Fruit fly (Drosophila melanogaster) whole organism, embryonic: ENCODE results near the gene CG8526.

ENCODE experiments used
- Atf6 ChIP-seq: fragments of 200-800 bp; sonication (Bioruptor generic); IDR thresholded peaks from 2 replicates; pipeline ENCODE4 v1.3.6; 2022; ENCODE audit warnings: missing biosample characterization, missing genetic modification characterization
- CG12071 ChIP-seq: fragments of 200-800 bp; sonication (Bioruptor generic); optimal IDR thresholded peaks from 3 replicates; lab custom pipeline; 2018; ENCODE audit warnings: missing biosample characterization, mild to moderate bottlenecking, missing genetic modification characterization
- CG13424 ChIP-seq: fragments of 200-800 bp; sonication (Bioruptor generic); optimal IDR thresholded peaks from 2 replicates; lab custom pipeline; 2019; ENCODE audit warnings: missing biosample characterization, mild to moderate bottlenecking, missing genetic modification characterization, moderate library complexity
- CG14441 ChIP-seq: fragments of 200-800 bp; sonication (Bioruptor generic); IDR thresholded peaks from 2 replicates; pipeline ENCODE4 v1.3.6; 2022; ENCODE audit warnings: missing biosample characterization, missing genetic modification characterization
- CG14667 ChIP-seq: fragments of 200-800 bp; sonication (Bioruptor generic); IDR thresholded peaks from 2 replicates; pipeline ENCODE4 v1.3.6; 2022; ENCODE audit warnings: missing biosample characterization, missing genetic modification characterization
- CG15601 ChIP-seq: fragments of 200-800 bp; sonication (Bioruptor generic); optimal IDR thresholded peaks from 3 replicates; lab custom pipeline; 2019; ENCODE audit warnings: missing biosample characterization, mild to moderate bottlenecking, missing genetic modification characterization, moderate library complexity
- CG1603 ChIP-seq: fragments of 200-800 bp; sonication (Bioruptor generic); optimal IDR thresholded peaks from 2 replicates; lab custom pipeline; 2019; ENCODE audit warnings: missing biosample characterization, mild to moderate bottlenecking, missing genetic modification characterization, moderate library complexity
- CG18764 ChIP-seq: fragments of 200-800 bp; sonication (Bioruptor generic); optimal IDR thresholded peaks from 3 replicates; lab custom pipeline; 2016; ENCODE audit warnings: missing biosample characterization, missing genetic modification characterization
- CG2678 ChIP-seq: fragments of 200-800 bp; sonication (Bioruptor generic); optimal IDR thresholded peaks from 3 replicates; lab custom pipeline; 2019; ENCODE audit warnings: missing biosample characterization, mild to moderate bottlenecking, missing genetic modification characterization, moderate library complexity
- CG31441 ChIP-seq: fragments of 200-800 bp; sonication (Bioruptor generic); IDR thresholded peaks from 2 replicates; pipeline ENCODE4 v1.3.6; 2022; ENCODE audit warnings: missing biosample characterization, missing genetic modification characterization
- CG4404 ChIP-seq: fragments of 200-800 bp; sonication (Bioruptor generic); IDR thresholded peaks from 2 replicates; pipeline ENCODE4 v1.3.6; 2022; ENCODE audit warnings: missing biosample characterization, missing genetic modification characterization
- CG6683 ChIP-seq: fragments of 200-800 bp; sonication (Bioruptor generic); optimal IDR thresholded peaks from 2 replicates; lab custom pipeline; 2017; ENCODE audit warnings: missing biosample characterization, mild to moderate bottlenecking, missing genetic modification characterization, missing genetic modification reagents
- CG7271 ChIP-seq: fragments of 200-800 bp; sonication (Bioruptor generic); optimal IDR thresholded peaks from 2 replicates; lab custom pipeline; 2018; ENCODE audit warnings: missing biosample characterization, mild to moderate bottlenecking, missing genetic modification characterization, moderate library complexity
- CG8089 ChIP-seq: fragments of 200-800 bp; sonication (Bioruptor generic); optimal IDR thresholded peaks from 3 replicates; lab custom pipeline; 2016; ENCODE audit warnings: missing biosample characterization, missing genetic modification characterization
- CoRest ChIP-seq: fragments of 200-800 bp; sonication (Bioruptor generic); optimal IDR thresholded peaks from 3 replicates; lab custom pipeline; 2018; ENCODE audit warnings: missing biosample characterization, mild to moderate bottlenecking, missing genetic modification characterization, moderate library complexity
- D19B ChIP-seq: fragments of 200-800 bp; sonication (Bioruptor generic); optimal IDR thresholded peaks from 2 replicates; lab custom pipeline; 2017; ENCODE audit warnings: missing biosample characterization, mild to moderate bottlenecking, missing genetic modification characterization
- Dfd ChIP-seq, 2 experiments: fragments of >200 bp; optimal IDR thresholded peaks; 2 replicates each; lab custom pipeline; 2017; ENCODE audit warnings: missing biosample characterization in 2 of 2, missing genetic modification characterization in 2 of 2
- Drgx ChIP-seq: fragments of 200-800 bp; sonication (Bioruptor generic); IDR thresholded peaks from 2 replicates; pipeline ENCODE4 v1.3.6; 2022; ENCODE audit warnings: missing biosample characterization, missing genetic modification characterization
- Eip74EF ChIP-seq, 2 experiments: fragments of 200-800 bp in 1 of 2; fragments of >200 bp in 1 of 2; sonication (Bioruptor generic) in 1 of 2; optimal IDR thresholded peaks; 2 replicates each; lab custom pipeline; 2017 to 2019; ENCODE audit warnings: missing biosample characterization in 2 of 2, missing genetic modification characterization in 2 of 2, mild to moderate bottlenecking in 1 of 2, moderate library complexity in 1 of 2
- Ets65A ChIP-seq: fragments of 200-800 bp; sonication (Bioruptor generic); peaks from one replicate; lab custom pipeline; 2016; ENCODE audit warnings: missing biosample characterization, missing genetic modification characterization
- Fer1 ChIP-seq: fragments of 200-800 bp; sonication (Bioruptor generic); optimal IDR thresholded peaks from 2 replicates; lab custom pipeline; 2017; ENCODE audit warnings: missing biosample characterization, mild to moderate bottlenecking, missing genetic modification characterization
- HLH3B ChIP-seq: fragments of 200-800 bp; sonication (Bioruptor generic); IDR thresholded peaks from 2 replicates; pipeline ENCODE4 v1.3.6; 2022; ENCODE audit warnings: missing biosample characterization, missing genetic modification characterization
- MESR4 ChIP-seq: fragments of 200-800 bp; sonication (Bioruptor generic); optimal IDR thresholded peaks from 2 replicates; lab custom pipeline; 2018; ENCODE audit warnings: missing biosample characterization, mild to moderate bottlenecking, missing genetic modification characterization, moderate library complexity
- Mrtf ChIP-seq: fragments of 200-800 bp; sonication (Bioruptor generic); IDR thresholded peaks from 3 replicates; pipeline ENCODE4 v1.3.6; 2022; ENCODE audit warnings: missing biosample characterization, missing genetic modification characterization
- Neu2 ChIP-seq: fragments of 200-800 bp; sonication (Bioruptor generic); optimal IDR thresholded peaks from 3 replicates; lab custom pipeline; 2016; ENCODE audit warnings: missing biosample characterization, missing genetic modification characterization, borderline replicate concordance
- Scr ChIP-seq: fragments of 200-800 bp; sonication (Bioruptor generic); IDR thresholded peaks from 2 replicates; pipeline ENCODE4 v1.3.6; 2022; ENCODE audit warnings: missing biosample characterization, missing genetic modification characterization; ENCODE audit not compliant: partially characterized antibody
- amos ChIP-seq: fragments of 200-800 bp; sonication (Bioruptor generic); IDR thresholded peaks from 2 replicates; pipeline ENCODE4 v1.3.6; 2022; ENCODE audit warnings: missing biosample characterization, missing genetic modification characterization; ENCODE audit not compliant: partially characterized antibody
- aop ChIP-seq: fragments of 200-800 bp; sonication (Bioruptor generic); IDR thresholded peaks from 2 replicates; pipeline ENCODE4 v1.3.6; 2022; ENCODE audit warnings: missing biosample characterization, missing genetic modification characterization
- cad ChIP-seq: fragments of >200 bp; optimal IDR thresholded peaks from 2 replicates; lab custom pipeline; 2017; ENCODE audit warnings: missing biosample characterization, missing genetic modification characterization
- cato ChIP-seq: fragments of 200-800 bp; sonication (Bioruptor generic); optimal IDR thresholded peaks from 2 replicates; lab custom pipeline; 2016; ENCODE audit warnings: missing biosample characterization, missing genetic modification characterization, borderline replicate concordance
- chif ChIP-seq, 2 experiments: fragments of 200-800 bp; sonication (Bioruptor generic); optimal IDR thresholded peaks; 3 replicates each; lab custom pipeline; 2016; ENCODE audit warnings: missing biosample characterization in 2 of 2, missing genetic modification characterization in 2 of 2
- crc ChIP-seq: fragments of 200-800 bp; sonication (Bioruptor generic); optimal IDR thresholded peaks from 2 replicates; lab custom pipeline; 2016; ENCODE audit warnings: missing biosample characterization, missing genetic modification characterization
- crol ChIP-seq: fragments of 200-800 bp; sonication (Bioruptor generic); IDR thresholded peaks from 2 replicates; pipeline ENCODE4 v1.3.6; 2022; ENCODE audit warnings: missing biosample characterization, missing genetic modification characterization
- dan ChIP-seq: fragments of 200-800 bp; sonication (Bioruptor generic); IDR thresholded peaks from 2 replicates; pipeline ENCODE4 v1.3.6; 2022; ENCODE audit warnings: missing biosample characterization, missing genetic modification characterization
- dysf ChIP-seq: fragments of 200-800 bp; sonication (Bioruptor generic); IDR thresholded peaks from 3 replicates; pipeline ENCODE4 v1.3.6; 2022; ENCODE audit warnings: missing biosample characterization, missing genetic modification characterization
- ewg ChIP-seq: fragments of 200-800 bp; sonication (Bioruptor generic); optimal IDR thresholded peaks from 3 replicates; lab custom pipeline; 2017; ENCODE audit warnings: mild to moderate bottlenecking, missing biosample characterization, missing genetic modification reagents, missing genetic modification characterization
- grau ChIP-seq: fragments of 200-800 bp; optimal IDR thresholded peaks from 3 replicates; lab custom pipeline; 2019; ENCODE audit warnings: missing biosample characterization, mild to moderate bottlenecking, missing genetic modification characterization, moderate library complexity
- hb ChIP-seq: fragments of 200-800 bp; sonication (Bioruptor generic); IDR thresholded peaks from 3 replicates; pipeline ENCODE4 v1.3.6; 2022; ENCODE audit warnings: missing biosample characterization, missing genetic modification characterization; ENCODE audit not compliant: partially characterized antibody
- knrl ChIP-seq: fragments of 200-800 bp; sonication (Bioruptor generic); IDR thresholded peaks from 3 replicates; pipeline ENCODE4 v1.3.6; 2022; ENCODE audit warnings: missing biosample characterization, missing genetic modification characterization; ENCODE audit not compliant: partially characterized antibody
- luna ChIP-seq: fragments of 200-800 bp; sonication (Bioruptor generic); optimal IDR thresholded peaks from 2 replicates; lab custom pipeline; 2016; ENCODE audit warnings: missing biosample characterization, missing genetic modification characterization
- mam ChIP-seq: fragments of 200-800 bp; sonication (Bioruptor generic); optimal IDR thresholded peaks from 3 replicates; lab custom pipeline; 2016; ENCODE audit warnings: missing biosample characterization, missing genetic modification characterization
- mirr ChIP-seq: fragments of 200-800 bp; sonication (Bioruptor generic); optimal IDR thresholded peaks from 3 replicates; lab custom pipeline; 2018; ENCODE audit warnings: missing biosample characterization, mild to moderate bottlenecking, missing genetic modification characterization
- pho ChIP-seq: fragments of 200-800 bp; sonication (Bioruptor generic); optimal IDR thresholded peaks from 2 replicates; lab custom pipeline; 2016; ENCODE audit warnings: missing biosample characterization, missing genetic modification characterization
- repo ChIP-seq: fragments of 200-800 bp; sonication (Bioruptor generic); optimal IDR thresholded peaks from 2 replicates; lab custom pipeline; 2016; ENCODE audit warnings: missing biosample characterization, missing genetic modification characterization
- run ChIP-seq: fragments of 200-800 bp; sonication (Bioruptor generic); optimal IDR thresholded peaks from 3 replicates; lab custom pipeline; 2018; ENCODE audit warnings: missing biosample characterization, mild to moderate bottlenecking, missing genetic modification characterization
- schlank ChIP-seq: fragments of 200-800 bp; sonication (Bioruptor generic); optimal IDR thresholded peaks from 2 replicates; lab custom pipeline; 2018; ENCODE audit warnings: missing biosample characterization, mild to moderate bottlenecking, missing genetic modification characterization
- slou ChIP-seq: fragments of 200-800 bp; sonication (Bioruptor generic); optimal IDR thresholded peaks from 3 replicates; lab custom pipeline; 2016; ENCODE audit warnings: missing biosample characterization, missing genetic modification characterization
- trem ChIP-seq: fragments of 200-800 bp; optimal IDR thresholded peaks from 3 replicates; lab custom pipeline; 2019; ENCODE audit warnings: missing biosample characterization, mild to moderate bottlenecking, missing genetic modification characterization, moderate library complexity
- twi ChIP-seq: fragments of 200-800 bp; optimal IDR thresholded peaks from 2 replicates; lab custom pipeline; 2019; ENCODE audit warnings: missing biosample characterization, mild to moderate bottlenecking, missing genetic modification characterization, moderate library complexity
- vvl ChIP-seq: fragments of 200-800 bp; sonication (Bioruptor generic); IDR thresholded peaks from 2 replicates; pipeline ENCODE4 v1.3.6; 2022; ENCODE audit warnings: missing biosample characterization, missing genetic modification characterization
- yki ChIP-seq: fragments of >200 bp; optimal IDR thresholded peaks from 3 replicates; lab custom pipeline; 2018

Gene CG8526

DNA sequence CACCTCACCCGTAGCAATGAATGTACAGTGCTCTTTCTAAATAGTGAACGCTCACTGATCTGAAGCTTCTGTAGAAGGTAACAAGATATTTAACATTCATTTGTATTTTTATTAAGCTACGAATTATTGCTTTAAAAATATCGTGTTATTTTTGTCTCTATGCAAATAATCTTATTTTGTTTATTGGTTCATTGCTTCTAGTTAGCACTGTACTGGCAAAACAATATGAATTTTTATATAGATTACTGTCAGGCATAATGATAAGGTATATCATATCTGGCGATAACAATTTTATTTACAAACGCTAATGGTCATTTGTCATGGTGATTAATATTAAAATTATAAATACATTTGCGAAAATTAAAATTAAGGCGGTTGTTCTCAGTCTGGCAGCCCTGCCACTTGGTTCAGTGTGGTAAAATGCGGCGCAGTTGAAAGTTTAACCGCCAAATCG lies 29.5 kb upstream of the CG8526 start, which contains the start of gene CG9471 (continued):
- peak; percentile 85 for TF ChIP-seq Mrtf (GFP tag; lab: Robert Waterston, UW)
- TF ChIP-seq CG8089 (GFP tag; lab: Kevin White, UChicago): peak; percentile 77
- TF ChIP-seq crol: 0 out of 2 replicates have a peak, but pooled peaks have one; percentile 6
- peak; percentile 91 for TF ChIP-seq CoRest
- peak; percentile 65 for TF ChIP-seq Neu2 (GFP tag; lab: Kevin White, UChicago)
- peak; percentile 95 for TF ChIP-seq mam (GFP tag; lab: Kevin White, UChicago)
- TF ChIP-seq CG31441 (GFP tag; lab: Robert Waterston, UW): peak; percentile 95
- peak; percentile 83 for TF ChIP-seq cato
- peak; percentile 91 for TF ChIP-seq slou (GFP tag; lab: Kevin White, UChicago)
- no peak for TF ChIP-seq Dfd (GFP tag; optimal IDR thresholded peaks at IDR 0.05; lab: Kevin White, UChicago)
- peak; percentile 94 for TF ChIP-seq dysf (GFP tag; lab: Robert Waterston, UW)
- peak; percentile 97 for TF ChIP-seq vvl (GFP tag; lab: Robert Waterston, UW)
- peak; percentile 94 for TF ChIP-seq Atf6 (GFP tag; lab: Robert Waterston, UW)
- TF ChIP-seq run (tag; lab: Kevin White, UChicago): peak; percentile 75
- peak; percentile 95 for TF ChIP-seq CG2678 (tag; lab: Kevin White, UChicago)
- TF ChIP-seq ewg (GFP tag; lab: Kevin White, UChicago): peak; percentile 69
- TF ChIP-seq luna (GFP tag; lab: Kevin White, UChicago): peak; percentile 72
- TF ChIP-seq dan (GFP tag; lab: Robert Waterston, UW): peak; percentile 69
- TF ChIP-seq CG14441 (GFP tag; lab: Robert Waterston, UW): peak; percentile 91
- peak; percentile 99 for TF ChIP-seq grau (tag; lab: Kevin White, UChicago)
- peak; percentile 87 for TF ChIP-seq pho (GFP tag; lab: Kevin White, UChicago)
- peak; percentile 90 for TF ChIP-seq CG13424
- peak; percentile 88 for TF ChIP-seq CG12071 (GFP tag; lab: Kevin White, UChicago)
- peak; percentile 80 for TF ChIP-seq aop (GFP tag; lab: Robert Waterston, UW)
- peak; percentile 97 for TF ChIP-seq Ets65A (GFP tag; lab: Kevin White, UChicago)
- peak; percentile 82 for TF ChIP-seq CG18764 (GFP tag; lab: Kevin White, UChicago)
- TF ChIP-seq yki: no peak
- TF ChIP-seq knrl (GFP tag; lab: Robert Waterston, UW): no peak
- TF ChIP-seq CG7271 (tag; lab: Kevin White, UChicago): peak; percentile 73
- peak; percentile 85 to 89 for TF ChIP-seq chif (GFP tag; optimal IDR thresholded peaks at IDR 0.05; lab: Kevin White, UChicago)
- TF ChIP-seq Fer1 (GFP tag; lab: Kevin White, UChicago): peak; percentile 94
- peak; percentile 85 for TF ChIP-seq crc (GFP tag; lab: Kevin White, UChicago)
- peak; percentile 78 for TF ChIP-seq D19B (GFP tag; lab: Kevin White, UChicago)
- TF ChIP-seq CG15601 (tag; lab: Kevin White, UChicago): peak; percentile 87
- TF ChIP-seq hb (GFP tag; lab: Robert Waterston, UW): no peak
- TF ChIP-seq Eip74EF (GFP tag; optimal IDR thresholded peaks at IDR 0.05; lab: Kevin White, UChicago): peak in 1 of 2 experiments; percentile 90
- TF ChIP-seq repo (GFP tag; lab: Kevin White, UChicago): peak; percentile 68
- TF ChIP-seq trem (tag; lab: Kevin White, UChicago): peak; percentile 90
- TF ChIP-seq schlank (tag; lab: Kevin White, UChicago): peak; percentile 84
- peak; percentile 94 for TF ChIP-seq HLH3B (GFP tag; lab: Robert Waterston, UW)
- TF ChIP-seq CG14667 (GFP tag; lab: Robert Waterston, UW): peak; percentile 89
- peak; percentile 79 for TF ChIP-seq CG4404 (GFP tag; lab: Robert Waterston, UW)
- peak; percentile 73 for TF ChIP-seq twi (tag; lab: Kevin White, UChicago)
- peak; percentile 85 for TF ChIP-seq CG6683 (GFP tag; lab: Kevin White, UChicago)
- TF ChIP-seq MESR4 (GFP tag; lab: Kevin White, UChicago): peak; percentile 26
- TF ChIP-seq Drgx (GFP tag; lab: Robert Waterston, UW): peak; percentile 94
- no peak for TF ChIP-seq cad (GFP tag; lab: Kevin White, UChicago)
- TF ChIP-seq amos (GFP tag; lab: Robert Waterston, UW): no peak
- no peak for TF ChIP-seq Scr (GFP tag; lab: Robert Waterston, UW)
- peak; percentile 84 for TF ChIP-seq CG1603
- TF ChIP-seq mirr (GFP tag; lab: Kevin White, UChicago): peak; percentile 88
